Worm (Caenorhabditis elegans): ENCODE results near the gene K10H10.10.

- TF ChIP-seq ceh-82 (tag; optimal IDR thresholded peaks at IDR 0.05) (no peak), nhr-11 (tag; optimal IDR thresholded peaks at IDR 0.05) (no peak), nhr-23 (tag; optimal IDR thresholded peaks at IDR 0.05) (no peak), ztf-4 (tag; optimal IDR thresholded peaks at IDR 0.05) (no peak), nhr-237 (tag; optimal IDR thresholded peaks at IDR 0.05) (no peak)
These were observed 18.9 kb upstream of the K10H10.10 start, which contains the start of gene usp-14 for ce11 chrII:14488661-14489060.
